Fruit fly (Drosophila melanogaster) whole organism, prepupa: ENCODE results near the gene sit.

ENCODE experiments used
- Blimp-1 ChIP-seq: fragments of 200-800 bp; sonication (Bioruptor generic); optimal IDR thresholded peaks from 3 replicates; lab custom pipeline; 2017; ENCODE audit warnings: missing biosample characterization, missing genetic modification characterization, mild to moderate bottlenecking, moderate library complexity, missing genetic modification reagents
- CG15336 ChIP-seq: fragments of 200-800 bp; sonication (Bioruptor generic); IDR thresholded peaks from 2 replicates; pipeline ENCODE4 v1.3.6; 2022; ENCODE audit warnings: missing biosample characterization, missing genetic modification characterization
- CG16779 ChIP-seq: fragments of 200-800 bp; sonication (Bioruptor generic); optimal IDR thresholded peaks from 3 replicates; lab custom pipeline; 2017; ENCODE audit warnings: missing biosample characterization, mild to moderate bottlenecking, missing genetic modification characterization
- CG3032 ChIP-seq: fragments of 200-800 bp; optimal IDR thresholded peaks from 2 replicates; lab custom pipeline; 2019; ENCODE audit warnings: missing biosample characterization, mild to moderate bottlenecking, missing genetic modification characterization, moderate library complexity
- CG7368 ChIP-seq: fragments of 200-800 bp; sonication (Bioruptor generic); optimal IDR thresholded peaks from 3 replicates; lab custom pipeline; 2016; ENCODE audit warnings: missing biosample characterization, missing genetic modification characterization
- Eip93F ChIP-seq: fragments of 200-800 bp; sonication (Bioruptor generic); optimal IDR thresholded peaks from 2 replicates; lab custom pipeline; 2016; ENCODE audit warnings: missing biosample characterization, mild to moderate bottlenecking, missing genetic modification characterization
- Hr39 ChIP-seq: fragments of 200-800 bp; sonication (Bioruptor generic); optimal IDR thresholded peaks from 2 replicates; lab custom pipeline; 2016; ENCODE audit warnings: missing biosample characterization, missing genetic modification characterization
- Smox ChIP-seq: fragments of 200-800 bp; sonication (Bioruptor generic); optimal IDR thresholded peaks from 3 replicates; lab custom pipeline; 2016; ENCODE audit warnings: missing biosample characterization, missing genetic modification characterization
- Sox102F ChIP-seq: fragments of 200-800 bp; sonication (Bioruptor generic); optimal IDR thresholded peaks from 2 replicates; lab custom pipeline; 2016; ENCODE audit warnings: missing biosample characterization, mild to moderate bottlenecking, missing genetic modification characterization
- acj6 ChIP-seq: fragments of 200-800 bp; sonication (Bioruptor generic); optimal IDR thresholded peaks from 3 replicates; lab custom pipeline; 2016; ENCODE audit warnings: missing biosample characterization, missing genetic modification characterization
- fd85E ChIP-seq: fragments of 200-800 bp; sonication (Bioruptor generic); optimal IDR thresholded peaks from 3 replicates; lab custom pipeline; 2016; ENCODE audit warnings: missing biosample characterization, missing genetic modification characterization
- salr ChIP-seq, 2 experiments: fragments of 200-800 bp; sonication (Bioruptor generic); optimal IDR thresholded peaks; 3 replicates each; lab custom pipeline; 2016 to 2018; ENCODE audit warnings: missing biosample characterization in 2 of 2, missing genetic modification characterization in 2 of 2, mild to moderate bottlenecking in 1 of 2

DNA sequence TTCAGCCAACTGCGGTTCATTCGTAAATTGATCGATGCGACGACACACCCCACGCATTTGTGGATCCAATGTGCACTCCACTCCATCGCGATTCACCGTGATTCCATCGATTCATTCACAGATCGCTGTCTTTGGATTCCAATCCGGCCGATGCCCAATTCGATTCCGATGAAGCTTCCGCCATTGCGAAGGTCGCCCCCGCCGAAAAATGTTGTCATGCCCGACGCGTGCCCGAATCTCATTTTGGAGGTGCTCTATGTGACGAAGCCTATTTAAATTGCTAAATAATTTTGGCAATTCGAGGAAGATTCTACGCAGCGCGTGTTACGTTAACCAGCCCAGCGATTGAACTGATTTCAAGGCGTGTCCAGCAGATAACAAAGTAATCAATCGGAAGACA is 21.7 kb downstream of the sit start:
- TF ChIP-seq acj6 (GFP tag; lab: Kevin White, UChicago) (no peak), CG16779 (tag; lab: Kevin White, UChicago) (no peak), Hr39 (GFP tag; lab: Kevin White, UChicago) (no peak), CG3032 (tag; lab: Kevin White, UChicago) (no peak), salr (GFP tag; optimal IDR thresholded peaks at IDR 0.05; lab: Kevin White, UChicago) (no peak), CG7368 (no peak), Blimp-1 (GFP tag; lab: Kevin White, UChicago) (no peak), Sox102F (no peak), fd85E (no peak), CG15336 (GFP tag; lab: Robert Waterston, UW) (no peak), Smox (GFP tag; lab: Kevin White, UChicago) (no peak), Eip93F (no peak)
